Fruit fly (Drosophila melanogaster): Measurements from ENCODE around the gene Nmdar2.
A peak's percentile ranks its signal among the peaks of the same experiment; 100 is the strongest.

The Nmdar2 gene

dm6 chrX:1470562-1470961 lies 37.0 kb downstream of the Nmdar2 start, which contains the start of gene pck:
Gene pck (plus strand): TSS chrX:1470666.
- peak; percentile 58 for TF ChIP-seq psq (GFP tag; optimal IDR thresholded peaks at IDR 0.05)
- TF ChIP-seq Sp1 (GFP tag; optimal IDR thresholded peaks at IDR 0.05): peak; percentile 51
- no peak for TF ChIP-seq dl (GFP tag; optimal IDR thresholded peaks at IDR 0.05; ENCODE audit: insufficient read depth in 1 of 2, partially characterized antibody in 2 of 2)
- peak; percentile 49 for TF ChIP-seq HLH106 (tag; optimal IDR thresholded peaks at IDR 0.05)
- no peak for TF ChIP-seq brk (GFP tag; optimal IDR thresholded peaks at IDR 0.05)
- peak; percentile 79 for TF ChIP-seq br (GFP tag; optimal IDR thresholded peaks at IDR 0.05)
- TF ChIP-seq fru (GFP tag; optimal IDR thresholded peaks at IDR 0.05): peak; percentile 75
- no peak for TF ChIP-seq Vsx2 (GFP tag; optimal IDR thresholded peaks at IDR 0.05; ENCODE audit: partially characterized antibody)
- TF ChIP-seq ey (GFP tag; optimal IDR thresholded peaks at IDR 0.05): peak; percentile 74
- peak; percentile 82 for TF ChIP-seq rgr (GFP tag; optimal IDR thresholded peaks at IDR 0.05)
- peak; percentile 84 for TF ChIP-seq h (GFP tag; optimal IDR thresholded peaks at IDR 0.05)
- no peak for TF ChIP-seq Rel (GFP tag; optimal IDR thresholded peaks at IDR 0.05)
- TF ChIP-seq Rel (tag; optimal IDR thresholded peaks at IDR 0.05): peak; percentile 19
- TF ChIP-seq Hr83 (GFP tag; optimal IDR thresholded peaks at IDR 0.05; ENCODE audit: poor library complexity, severe bottlenecking): peak; percentile 11
- TF ChIP-seq OdsH (GFP tag; optimal IDR thresholded peaks at IDR 0.05): peak; percentile 75
- peak in 1 of 2 experiments; percentile 83 for TF ChIP-seq foxo (GFP tag; optimal IDR thresholded peaks at IDR 0.05)
- TF ChIP-seq Myc (optimal IDR thresholded peaks at IDR 0.05): no peak
- TF ChIP-seq GATAd (GFP tag; optimal IDR thresholded peaks at IDR 0.05): peak; percentile 39
- peak; percentile 71 for TF ChIP-seq sv (GFP tag; optimal IDR thresholded peaks at IDR 0.05)
- TF ChIP-seq usp (GFP tag; optimal IDR thresholded peaks at IDR 0.05): no peak

- TF ChIP-seq N (GFP tag; optimal IDR thresholded peaks at IDR 0.05) (no peak), Vsx2 (GFP tag; optimal IDR thresholded peaks at IDR 0.05; ENCODE audit: partially characterized antibody) (no peak), ey (GFP tag; optimal IDR thresholded peaks at IDR 0.05) (no peak), brk (GFP tag; optimal IDR thresholded peaks at IDR 0.05) (no peak), OdsH (GFP tag; optimal IDR thresholded peaks at IDR 0.05) (no peak), Dif (GFP tag; optimal IDR thresholded peaks at IDR 0.05; ENCODE audit: partially characterized antibody) (no peak), Abd-B (GFP tag; optimal IDR thresholded peaks at IDR 0.05) (no peak), h (GFP tag; optimal IDR thresholded peaks at IDR 0.05) (no peak), HLH106 (tag; optimal IDR thresholded peaks at IDR 0.05) (no peak), psq (GFP tag; optimal IDR thresholded peaks at IDR 0.05) (no peak), Mio (GFP tag; optimal IDR thresholded peaks at IDR 0.05) (no peak), Dfd (GFP tag; optimal IDR thresholded peaks at IDR 0.05) (no peak), Hr83 (GFP tag; optimal IDR thresholded peaks at IDR 0.05; ENCODE audit: poor library complexity, severe bottlenecking) (no peak), Rel (GFP tag; optimal IDR thresholded peaks at IDR 0.05) (no peak), Rel (tag; optimal IDR thresholded peaks at IDR 0.05) (no peak), woc (GFP tag; optimal IDR thresholded peaks at IDR 0.05) (no peak), fru (GFP tag; optimal IDR thresholded peaks at IDR 0.05) (no peak), Jra (GFP tag; optimal IDR thresholded peaks at IDR 0.05) (no peak), Hnf4 (GFP tag; optimal IDR thresholded peaks at IDR 0.05) (no peak), pan (optimal IDR thresholded peaks at IDR 0.05) (no peak), sage (GFP tag; optimal IDR thresholded peaks at IDR 0.05) (no peak)
These were observed 37.9 kb downstream of the Nmdar2 start, which contains the start of gene CG32808 for dm6 chrX:1469717-1470116. Gene CG32808 (minus strand): TSS chrX:1469817.

- TF ChIP-seq dl (GFP tag; optimal IDR thresholded peaks at IDR 0.05; ENCODE audit: insufficient read depth in 1 of 2, partially characterized antibody in 2 of 2) (no peak), usp (GFP tag; optimal IDR thresholded peaks at IDR 0.05) (no peak), OdsH (GFP tag; optimal IDR thresholded peaks at IDR 0.05) (no peak), Hnf4 (GFP tag; optimal IDR thresholded peaks at IDR 0.05) (no peak), N (GFP tag; optimal IDR thresholded peaks at IDR 0.05) (no peak), lola (GFP tag; optimal IDR thresholded peaks at IDR 0.05) (no peak), CG9705 (GFP tag; optimal IDR thresholded peaks at IDR 0.05) (no peak), Vsx2 (GFP tag; optimal IDR thresholded peaks at IDR 0.05; ENCODE audit: partially characterized antibody) (no peak), Hr83 (GFP tag; optimal IDR thresholded peaks at IDR 0.05; ENCODE audit: poor library complexity, severe bottlenecking) (no peak), dmrt93B (GFP tag; optimal IDR thresholded peaks at IDR 0.05) (no peak), Rel (GFP tag; optimal IDR thresholded peaks at IDR 0.05) (no peak), Rel (tag; optimal IDR thresholded peaks at IDR 0.05) (no peak), dsf (GFP tag; optimal IDR thresholded peaks at IDR 0.05; ENCODE audit: borderline replicate concordance) (no peak), Dif (GFP tag; optimal IDR thresholded peaks at IDR 0.05; ENCODE audit: partially characterized antibody) (no peak), Hr78 (GFP tag; optimal IDR thresholded peaks at IDR 0.05) (no peak), br (GFP tag; optimal IDR thresholded peaks at IDR 0.05) (no peak), woc (GFP tag; optimal IDR thresholded peaks at IDR 0.05) (no peak), tai (GFP tag; optimal IDR thresholded peaks at IDR 0.05) (no peak), Mio (GFP tag; optimal IDR thresholded peaks at IDR 0.05) (no peak), pan (optimal IDR thresholded peaks at IDR 0.05) (no peak), Dfd (GFP tag; optimal IDR thresholded peaks at IDR 0.05) (no peak)
These were observed 40.3 kb downstream of the Nmdar2 start, which contains the start of gene CG14778 for dm6 chrX:1467382-1467592. Gene CG14778 (plus strand): TSS chrX:1467493.
